Worm (Caenorhabditis elegans): Measurements from ENCODE around the gene exc-5.

DNA sequence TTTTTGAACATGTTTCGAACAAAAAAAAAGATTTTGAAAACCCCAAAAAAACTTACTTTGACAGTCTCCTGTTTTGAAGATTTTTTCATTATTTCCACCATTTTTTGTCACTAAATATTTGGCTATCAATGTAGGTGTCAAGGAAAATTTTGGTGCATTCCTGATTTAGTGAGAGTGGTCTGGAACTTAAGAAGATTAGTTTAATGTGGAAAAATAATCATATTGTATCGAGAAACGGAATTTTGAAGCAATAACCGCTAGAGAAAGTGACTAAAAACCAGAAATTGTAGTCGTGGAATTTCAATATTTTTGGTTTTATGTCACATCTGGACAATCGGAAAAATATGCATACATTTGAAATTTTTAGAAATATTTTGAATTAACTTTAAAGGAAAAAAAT lies 51.6 kb downstream of the exc-5 start, which contains the start of the genes F20C5.11 and klp-11:
- no peak for TF ChIP-seq ama-1 (optimal IDR thresholded peaks at IDR 0.05)
- no peak for TF ChIP-seq gmeb-2 (tag; optimal IDR thresholded peaks at IDR 0.05)
- no peak for TF ChIP-seq ttx-3 (tag; optimal IDR thresholded peaks at IDR 0.05)
- TF ChIP-seq rnt-1 (tag; optimal IDR thresholded peaks at IDR 0.05), result no peak
- no peak for TF ChIP-seq zip-5 (tag; optimal IDR thresholded peaks at IDR 0.05)
- TF ChIP-seq dmd-4 (tag; optimal IDR thresholded peaks at IDR 0.05; ENCODE audit: borderline replicate concordance), result no peak
- TF ChIP-seq ets-4 (tag; optimal IDR thresholded peaks at IDR 0.05), result no peak
- TF ChIP-seq odd-2 (tag; optimal IDR thresholded peaks at IDR 0.05), result no peak
- no peak for TF ChIP-seq tbx-2 (tag; optimal IDR thresholded peaks at IDR 0.05)
- TF ChIP-seq nhr-11 (tag; optimal IDR thresholded peaks at IDR 0.05), result no peak

All from whole organism, late embryonic.